Worm (Caenorhabditis elegans): ENCODE measurements around the gene K07D4.9.

DNA sequence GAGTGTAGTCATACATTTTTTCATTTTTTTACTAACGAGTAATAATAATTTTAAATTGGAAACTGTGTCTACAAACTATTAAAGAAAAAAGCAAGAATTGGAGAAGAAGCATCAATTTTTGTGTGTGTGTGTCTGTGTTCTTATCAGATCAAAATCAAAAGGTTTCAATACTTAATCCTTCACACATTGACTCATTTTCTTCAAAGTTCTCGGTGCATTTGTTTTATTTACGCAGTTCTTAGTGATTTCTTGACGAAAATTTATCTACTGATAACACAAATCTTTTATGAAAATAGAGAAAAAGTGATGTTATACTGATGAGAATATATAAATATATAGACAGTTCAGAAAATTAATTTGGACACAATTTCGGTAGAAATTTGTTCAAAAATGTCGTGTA lies 32.4 kb upstream of the K07D4.9 start, which contains the start of gene clc-22:
- no peak for TF ChIP-seq fkh-10 (GFP tag; optimal IDR thresholded peaks at IDR 0.05)
- TF ChIP-seq nhr-28 (tag; optimal IDR thresholded peaks at IDR 0.05), result no peak
- TF ChIP-seq nfya-1 (tag; optimal IDR thresholded peaks at IDR 0.05; ENCODE audit: insufficient read depth), result no peak
- no peak for TF ChIP-seq skn-1 (tag; optimal IDR thresholded peaks at IDR 0.05)
- no peak for TF ChIP-seq elt-1 (tag; optimal IDR thresholded peaks at IDR 0.05)
- no peak for TF ChIP-seq nhr-237 (tag; optimal IDR thresholded peaks at IDR 0.05)
- no peak for TF ChIP-seq ceh-82 (tag; optimal IDR thresholded peaks at IDR 0.05)
- no peak for TF ChIP-seq zag-1 (tag; optimal IDR thresholded peaks at IDR 0.05)
